Fruit fly (Drosophila melanogaster) whole organism, embryonic: ENCODE results near the gene sloth1.

Source experiments
- Atf6 ChIP-seq: fragments of 200-800 bp; sonication (Bioruptor generic); IDR thresholded peaks from 2 replicates; pipeline ENCODE4 v1.3.6; 2022; ENCODE audit warnings: missing biosample characterization, missing genetic modification characterization
- CG1024 ChIP-seq: fragments of 200-800 bp; sonication (Bioruptor generic); IDR thresholded peaks from 2 replicates; pipeline ENCODE4 v1.3.6; 2022; ENCODE audit warnings: missing biosample characterization, missing genetic modification characterization
- CG10321 ChIP-seq: fragments of 200-800 bp; sonication (Bioruptor generic); IDR thresholded peaks from 2 replicates; pipeline ENCODE4 v1.3.6; 2022; ENCODE audit warnings: missing biosample characterization, missing genetic modification characterization
- CG11093 ChIP-seq: fragments of 200-800 bp; sonication (Bioruptor generic); IDR thresholded peaks from 3 replicates; pipeline ENCODE4 v1.3.6; 2022; ENCODE audit warnings: missing biosample characterization, missing genetic modification characterization
- CG11695 ChIP-seq: fragments of 200-800 bp; sonication (Bioruptor generic); IDR thresholded peaks from 3 replicates; pipeline ENCODE4 v1.3.6; 2022; ENCODE audit warnings: missing biosample characterization, missing genetic modification characterization
- CG13123 ChIP-seq: fragments of 200-800 bp; sonication (Bioruptor generic); optimal IDR thresholded peaks from 2 replicates; lab custom pipeline; 2016; ENCODE audit warnings: missing biosample characterization, missing genetic modification characterization
- CG15601 ChIP-seq: fragments of 200-800 bp; sonication (Bioruptor generic); optimal IDR thresholded peaks from 3 replicates; lab custom pipeline; 2019; ENCODE audit warnings: missing biosample characterization, mild to moderate bottlenecking, missing genetic modification characterization, moderate library complexity
- CG4424 ChIP-seq: fragments of 200-800 bp; sonication (Bioruptor generic); optimal IDR thresholded peaks from 3 replicates; lab custom pipeline; 2016; ENCODE audit warnings: missing biosample characterization, missing genetic modification characterization
- CG4617 ChIP-seq: fragments of 200-800 bp; sonication (Bioruptor generic); optimal IDR thresholded peaks from 3 replicates; lab custom pipeline; 2016; ENCODE audit warnings: missing biosample characterization, missing genetic modification characterization, borderline replicate concordance
- Deaf1 ChIP-seq: fragments of 200-800 bp; optimal IDR thresholded peaks from 3 replicates; lab custom pipeline; 2019; ENCODE audit warnings: missing biosample characterization, mild to moderate bottlenecking, missing genetic modification characterization, moderate library complexity
- E2f2 ChIP-seq: fragments of 200-800 bp; sonication (Bioruptor generic); IDR thresholded peaks from 2 replicates; pipeline ENCODE4 v1.3.6; 2022; ENCODE audit warnings: missing biosample characterization, missing genetic modification characterization
- Hey ChIP-seq: fragments of 200-800 bp; sonication (Bioruptor generic); optimal IDR thresholded peaks from 3 replicates; lab custom pipeline; 2018; ENCODE audit warnings: missing biosample characterization, mild to moderate bottlenecking, missing genetic modification characterization
- hbn ChIP-seq: fragments of 200-800 bp; sonication (Bioruptor generic); IDR thresholded peaks from 2 replicates; pipeline ENCODE4 v1.3.6; 2022; ENCODE audit warnings: missing biosample characterization, missing genetic modification characterization; ENCODE audit not compliant: partially characterized antibody

DNA sequence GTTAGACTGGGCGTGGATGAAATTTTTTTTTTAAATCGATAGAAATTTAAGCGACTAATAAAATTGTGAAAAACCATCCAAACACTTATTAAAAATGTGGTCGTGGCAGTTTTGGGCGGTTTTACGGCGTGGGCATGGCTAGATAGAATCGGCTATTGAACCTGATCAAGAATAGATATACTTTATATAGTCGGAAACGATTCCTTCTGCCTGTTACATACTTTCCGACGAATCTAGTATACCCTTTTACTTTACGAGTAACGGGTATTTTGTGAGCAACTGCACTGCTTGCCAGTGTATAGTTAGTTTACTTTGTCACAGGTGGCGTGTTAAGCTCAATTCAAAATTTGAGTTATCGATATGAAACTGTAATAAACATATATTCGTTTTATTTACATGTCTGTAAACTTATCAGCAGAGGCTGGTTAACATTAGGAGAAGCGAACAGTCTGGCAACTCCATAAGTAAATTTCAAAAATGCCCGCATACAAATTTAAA is 3.8 kb downstream of the sloth1 start:
- TF ChIP-seq CG1024 (GFP tag; lab: Robert Waterston, UW) (0 out of 2 replicates have a peak, but pooled peaks have one; percentile 3), Deaf1 (tag; lab: Kevin White, UChicago) (no peak), CG11695 (GFP tag; lab: Robert Waterston, UW) (peak; percentile 61; the same call in 2 of the 3 replicates), CG10321 (GFP tag; lab: Robert Waterston, UW) (no peak), CG11093 (GFP tag; lab: Robert Waterston, UW) (peak; percentile 45; the same call in 2 of the 3 replicates), hbn (GFP tag; lab: Robert Waterston, UW) (peak; percentile 57), Atf6 (GFP tag; lab: Robert Waterston, UW) (peak; percentile 53), CG15601 (tag; lab: Kevin White, UChicago) (peak; percentile 20), CG13123 (no peak), CG4617 (GFP tag; lab: Kevin White, UChicago) (no peak), CG4424 (GFP tag; lab: Kevin White, UChicago) (peak; percentile 20), Hey (tag; lab: Kevin White, UChicago) (no peak), E2f2 (GFP tag; lab: Robert Waterston, UW) (peak; percentile 94)
